Worm (Caenorhabditis elegans): ENCODE results near the gene dct-16.

dct-16 gene

DNA sequence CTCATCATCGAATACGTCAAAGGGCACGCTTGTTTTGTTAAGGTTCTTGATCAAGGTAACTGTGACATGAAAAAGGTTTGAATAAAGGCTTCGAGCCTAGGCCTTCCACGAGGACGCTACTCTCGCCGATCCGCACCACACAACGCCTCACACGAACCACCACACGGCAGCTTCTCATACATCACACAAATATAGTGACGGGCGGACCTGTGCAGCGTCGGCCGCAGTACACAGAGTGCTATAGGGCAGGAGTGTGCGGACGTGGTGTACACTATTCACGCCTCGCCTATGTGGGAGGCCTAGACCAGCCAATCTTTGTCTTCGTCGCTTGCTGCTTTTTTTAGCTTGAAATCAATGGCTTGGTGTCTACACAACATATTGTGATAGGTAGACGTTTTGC is 43.2 kb downstream of the dct-16 start:
- TF ChIP-seq ceh-31 (tag; optimal IDR thresholded peaks at IDR 0.05), result no peak
- TF ChIP-seq sdc-2 (tag; optimal IDR thresholded peaks at IDR 0.05), result peak; percentile 25
- peak; percentile 12 for TF ChIP-seq hlh-6 (tag; optimal IDR thresholded peaks at IDR 0.05)
- no peak for TF ChIP-seq ceh-30 (tag; optimal IDR thresholded peaks at IDR 0.05)

DNA sequence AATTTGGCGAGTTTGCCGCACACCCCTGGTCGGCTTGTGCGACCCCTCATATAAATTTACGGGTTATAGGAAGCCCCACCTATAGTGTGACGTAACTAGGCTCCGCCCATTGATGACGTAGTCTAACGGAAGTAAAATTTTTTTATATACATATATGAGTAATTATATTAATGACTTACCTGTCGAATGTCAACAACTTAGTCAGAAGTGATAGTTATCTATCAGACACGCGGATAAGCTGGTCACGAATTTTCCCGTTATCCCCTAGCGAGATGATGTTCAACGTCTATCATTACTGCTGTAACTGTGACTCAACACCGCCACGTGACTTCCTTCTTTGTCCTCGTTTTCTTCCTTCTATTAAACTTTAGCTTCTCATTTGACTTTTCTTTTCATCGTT is 45.0 kb downstream of the dct-16 start, which contains the start of gene srd-70:
srd-70 (plus strand) TSS at position 301 of the 400 bp plus-strand sequence.
- TF ChIP-seq ref-2 (tag; optimal IDR thresholded peaks at IDR 0.05), result no peak
- no peak for TF ChIP-seq hlh-15 (tag; optimal IDR thresholded peaks at IDR 0.05)
- no peak for TF ChIP-seq sox-2 (GFP tag; IDR thresholded peaks at IDR 0.05)
- no peak for TF ChIP-seq pha-4 (tag; optimal IDR thresholded peaks at IDR 0.05)
- TF ChIP-seq hlh-6 (tag; optimal IDR thresholded peaks at IDR 0.05), result no peak
- TF ChIP-seq ceh-31 (tag; optimal IDR thresholded peaks at IDR 0.05), result no peak
- no peak for TF ChIP-seq ceh-22 (tag; optimal IDR thresholded peaks at IDR 0.05)
- no peak for TF ChIP-seq ceh-34 (tag; optimal IDR thresholded peaks at IDR 0.05)
- no peak for TF ChIP-seq ceh-19 (GFP tag; optimal IDR thresholded peaks at IDR 0.05)
- no peak for TF ChIP-seq nhr-232 (tag; optimal IDR thresholded peaks at IDR 0.05)
- TF ChIP-seq pros-1 (tag; optimal IDR thresholded peaks at IDR 0.05), result no peak
- no peak for TF ChIP-seq dve-1 (tag; optimal IDR thresholded peaks at IDR 0.05)
- TF ChIP-seq hlh-13 (GFP tag; optimal IDR thresholded peaks at IDR 0.05), result no peak
- no peak for TF ChIP-seq ets-4 (tag; optimal IDR thresholded peaks at IDR 0.05)

DNA sequence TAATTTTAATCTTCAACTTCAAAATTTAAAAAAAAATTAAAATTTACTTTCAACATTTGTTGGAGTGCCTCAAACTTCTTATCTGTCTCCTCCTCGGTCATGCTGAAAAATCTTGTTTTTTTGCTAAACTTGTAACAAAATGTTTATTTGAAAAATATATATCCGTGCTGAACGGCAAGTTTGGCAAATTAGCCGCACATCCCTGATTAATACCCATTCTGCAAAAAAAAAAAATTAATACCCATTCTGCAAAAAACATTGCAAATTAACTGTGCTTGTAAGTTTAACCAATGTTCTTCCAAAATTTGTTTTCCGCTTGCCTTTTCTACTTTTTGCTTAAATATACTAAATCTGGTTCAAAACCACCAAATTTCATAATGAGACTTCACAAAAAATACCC is 45.8 kb downstream of the dct-16 start, which contains the start of gene F48F5.6:
F48F5.6 (minus strand) TSS at position 101 of the 400 bp plus-strand sequence.
- TF ChIP-seq dve-1 (tag; optimal IDR thresholded peaks at IDR 0.05) (no peak), ceh-6 (GFP tag; optimal IDR thresholded peaks at IDR 0.05) (no peak), sox-4 (tag; optimal IDR thresholded peaks at IDR 0.05) (no peak), tbx-7 (tag; optimal IDR thresholded peaks at IDR 0.05) (no peak), ceh-48 (tag; optimal IDR thresholded peaks at IDR 0.05) (no peak), ceh-34 (tag; optimal IDR thresholded peaks at IDR 0.05) (no peak), T23F11.4 (GFP tag; optimal IDR thresholded peaks at IDR 0.05) (no peak), hlh-6 (tag; optimal IDR thresholded peaks at IDR 0.05) (no peak)

- TF ChIP-seq lim-6 (tag; optimal IDR thresholded peaks at IDR 0.05) (no peak), unc-55 (GFP tag; optimal IDR thresholded peaks at IDR 0.05) (no peak), fkh-6 (tag; optimal IDR thresholded peaks at IDR 0.05) (no peak), ceh-18 (tag; optimal IDR thresholded peaks at IDR 0.05) (peak; percentile 37), sdc-2 (tag; optimal IDR thresholded peaks at IDR 0.05) (no peak)
Measured at ce11 chrV:20451793-20452192, 47.1 kb downstream of the dct-16 start.

All from whole organism, late embryonic.